Fruit fly (Drosophila melanogaster): ENCODE results near the gene PIG-P.

Gene PIG-P

DNA sequence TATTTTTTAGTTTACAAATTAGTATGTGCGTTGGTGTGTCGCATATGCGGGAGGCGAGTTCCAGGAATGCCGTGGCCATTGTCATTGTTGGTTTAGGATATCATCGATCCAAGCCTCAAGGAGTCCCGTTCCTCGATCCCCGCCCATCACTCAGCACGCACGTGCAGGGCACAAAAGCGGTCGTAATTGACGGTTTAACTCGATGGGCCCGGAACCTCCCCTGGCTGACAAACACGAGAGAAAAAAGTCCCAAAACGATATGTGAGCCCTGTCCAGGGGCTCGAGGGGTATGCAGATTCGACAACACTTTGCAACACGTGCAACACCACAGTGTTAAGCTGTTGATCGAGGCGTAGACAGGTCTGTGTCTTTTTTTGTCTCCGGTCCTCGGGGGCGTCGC is 30.1 kb downstream of the PIG-P start:
- TF ChIP-seq CG31627 (GFP tag; optimal IDR thresholded peaks at IDR 0.05): no peak
- TF ChIP-seq CG3919 (GFP tag; optimal IDR thresholded peaks at IDR 0.05): no peak
- no peak for TF ChIP-seq eg (GFP tag; IDR thresholded peaks at IDR 0.05)
- TF ChIP-seq Lpt (GFP tag; optimal IDR thresholded peaks at IDR 0.05): no peak
- no peak for TF ChIP-seq CG7368 (GFP tag; optimal IDR thresholded peaks at IDR 0.05)
- no peak for TF ChIP-seq CG32006 (GFP tag; optimal IDR thresholded peaks at IDR 0.05)
- no peak for TF ChIP-seq svp (GFP tag)
- TF ChIP-seq CG8319 (GFP tag; optimal IDR thresholded peaks at IDR 0.05): no peak
- TF ChIP-seq vri (GFP tag; optimal IDR thresholded peaks at IDR 0.05): no peak
- no peak for TF ChIP-seq dsx (GFP tag; optimal IDR thresholded peaks at IDR 0.05; ENCODE audit: poor library complexity, severe bottlenecking)
- no peak for TF ChIP-seq CG9139 (GFP tag; optimal IDR thresholded peaks at IDR 0.05)
- no peak for TF ChIP-seq topi (GFP tag; optimal IDR thresholded peaks at IDR 0.05)
- TF ChIP-seq achi (GFP tag; optimal IDR thresholded peaks at IDR 0.05): no peak

DNA sequence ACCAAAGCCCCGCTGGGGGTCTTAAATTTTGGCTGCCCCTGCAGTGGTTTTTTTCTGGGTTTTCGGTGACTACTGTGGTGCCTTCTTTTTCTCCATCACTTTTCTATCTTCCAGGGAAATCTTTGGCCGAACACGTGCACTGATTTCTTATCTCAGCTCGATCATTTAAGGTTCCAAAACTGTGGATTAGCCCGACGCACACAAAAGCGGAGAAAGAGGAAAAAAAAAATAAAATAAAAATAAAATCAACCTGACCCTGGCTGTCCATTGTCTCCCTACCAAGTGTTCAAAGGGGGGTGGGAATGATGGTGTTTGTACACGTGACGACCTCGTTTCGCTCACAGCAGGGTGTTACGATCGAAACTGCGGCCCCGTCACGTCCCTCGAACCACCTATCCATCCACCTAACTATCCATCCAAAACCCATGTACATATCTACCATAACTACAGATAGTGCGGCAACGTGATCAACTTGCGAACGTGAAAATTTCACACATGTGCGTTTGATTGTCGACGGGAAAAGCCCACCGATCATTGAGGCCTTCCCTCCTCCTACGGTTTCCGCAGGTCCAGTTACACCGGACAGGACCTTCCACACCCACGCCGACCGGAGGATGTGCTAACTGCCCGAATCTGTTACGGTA is 31.3 kb downstream of the PIG-P start:
- TF ChIP-seq vri (GFP tag; optimal IDR thresholded peaks at IDR 0.05) (no peak), dsx (GFP tag; optimal IDR thresholded peaks at IDR 0.05; ENCODE audit: poor library complexity, severe bottlenecking) (no peak), ss (GFP tag; optimal IDR thresholded peaks at IDR 0.05) (no peak), CG6808 (GFP tag; optimal IDR thresholded peaks at IDR 0.05) (no peak), eg (GFP tag; IDR thresholded peaks at IDR 0.05) (no peak), acj6 (GFP tag; optimal IDR thresholded peaks at IDR 0.05) (no peak), Ets96B (tag; optimal IDR thresholded peaks at IDR 0.05) (no peak), CG6854 (GFP tag; optimal IDR thresholded peaks at IDR 0.05) (no peak), Sox14 (GFP tag; optimal IDR thresholded peaks at IDR 0.05) (no peak), CG8632 (GFP tag; optimal IDR thresholded peaks at IDR 0.05) (no peak), Ets21C (GFP tag; optimal IDR thresholded peaks at IDR 0.05) (no peak), Eip78C (GFP tag) (no peak), Hr38 (GFP tag; optimal IDR thresholded peaks at IDR 0.05) (no peak), Met (GFP tag; optimal IDR thresholded peaks at IDR 0.05) (no peak), Hr39 (GFP tag; optimal IDR thresholded peaks at IDR 0.05) (no peak), Hr4 (GFP tag; optimal IDR thresholded peaks at IDR 0.05) (no peak)

DNA sequence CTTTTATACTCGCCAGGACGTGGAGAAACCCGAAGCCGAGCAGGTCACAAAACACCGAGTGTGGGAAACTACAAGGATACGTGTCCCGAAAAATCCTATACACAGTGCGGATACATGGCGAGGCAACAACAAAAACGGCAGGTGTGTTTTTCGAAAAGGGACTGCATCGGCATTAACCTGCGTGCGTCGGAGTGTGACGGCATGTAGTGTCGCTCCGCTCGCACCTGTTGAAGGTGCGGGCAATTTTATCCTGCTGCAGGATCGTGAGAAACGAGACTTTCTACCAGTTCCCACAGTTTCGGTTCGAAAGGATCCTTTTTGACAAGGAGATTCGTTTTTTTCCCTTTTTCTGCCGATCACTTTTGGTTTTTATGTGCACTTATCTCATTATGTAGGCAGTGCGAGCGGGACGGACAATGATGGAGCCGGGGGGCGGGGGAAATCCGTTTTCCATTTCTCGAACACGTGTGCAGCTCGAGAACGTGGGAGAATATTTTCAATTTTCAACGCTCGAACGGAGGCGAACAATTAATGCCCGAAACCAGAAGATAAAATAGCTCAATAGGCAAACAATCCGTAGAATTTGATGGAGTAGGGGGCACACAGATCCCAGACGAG is 33.3 kb downstream of the PIG-P start:
- no peak for TF ChIP-seq acj6 (GFP tag; optimal IDR thresholded peaks at IDR 0.05)
- no peak for TF ChIP-seq achi (GFP tag; optimal IDR thresholded peaks at IDR 0.05)
- no peak for TF ChIP-seq CG3032 (tag; optimal IDR thresholded peaks at IDR 0.05)
- TF ChIP-seq CG3919 (GFP tag; optimal IDR thresholded peaks at IDR 0.05): no peak
- no peak for TF ChIP-seq CG8119 (GFP tag; IDR thresholded peaks at IDR 0.05)
- TF ChIP-seq CG6276 (GFP tag; optimal IDR thresholded peaks at IDR 0.05): no peak

DNA sequence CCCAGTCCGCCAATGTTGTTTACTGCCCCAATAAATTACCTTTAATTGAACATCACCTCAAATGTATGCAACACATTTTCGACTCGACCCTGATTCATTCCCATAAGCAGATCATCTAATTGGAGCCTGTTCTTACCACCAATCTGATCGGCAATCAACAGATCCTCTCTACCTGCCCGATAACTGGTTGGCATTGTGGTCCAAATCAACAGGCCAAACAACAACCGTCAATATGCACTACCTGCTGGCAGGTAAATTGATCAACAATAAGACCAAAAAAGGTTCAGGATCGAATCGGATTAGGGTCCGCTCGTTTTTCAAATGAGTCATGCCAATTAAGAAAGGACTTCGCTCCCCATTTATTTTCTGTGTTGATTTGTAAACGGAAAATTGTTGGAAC is 34.8 kb downstream of the PIG-P start:
- TF ChIP-seq CG6276 (GFP tag; optimal IDR thresholded peaks at IDR 0.05): no peak
- no peak for TF ChIP-seq esn (GFP tag; optimal IDR thresholded peaks at IDR 0.05)
- TF ChIP-seq Smox (GFP tag; optimal IDR thresholded peaks at IDR 0.05): no peak
- no peak for TF ChIP-seq CG16779 (tag; optimal IDR thresholded peaks at IDR 0.05)
- no peak for TF ChIP-seq fd85E (GFP tag; optimal IDR thresholded peaks at IDR 0.05)
- TF ChIP-seq ss (GFP tag; optimal IDR thresholded peaks at IDR 0.05): no peak
- TF ChIP-seq CG4318 (GFP tag; optimal IDR thresholded peaks at IDR 0.05): no peak
- TF ChIP-seq spab (GFP tag; optimal IDR thresholded peaks at IDR 0.05): no peak
- TF ChIP-seq Hr38 (GFP tag; optimal IDR thresholded peaks at IDR 0.05): no peak
- no peak for TF ChIP-seq OdsH (GFP tag; optimal IDR thresholded peaks at IDR 0.05)
